Worm (Caenorhabditis elegans) whole organism, L1 larva: ENCODE results near the gene xpf-1.

Experiments used
- elt-2 ChIP-seq: sonication (generic microtip); optimal IDR thresholded peaks from 2 replicates; lab custom pipeline; 2016; ENCODE audit warnings: missing genetic modification characterization, mild to moderate bottlenecking, inconsistent platforms, missing compliant biosample characterization, missing genetic modification reagents
- mef-2 ChIP-seq: fragments of 150-350 bp; optimal IDR thresholded peaks from 2 replicates; lab custom pipeline; 2014; ENCODE audit warnings: missing biosample characterization, missing genetic modification characterization
- nhr-11 ChIP-seq: fragments of 150-350 bp; optimal IDR thresholded peaks from 2 replicates; lab custom pipeline; 2014; ENCODE audit warnings: missing biosample characterization, missing genetic modification characterization
- nhr-84 ChIP-seq: sonication (generic microtip); optimal IDR thresholded peaks from 2 replicates; lab custom pipeline; 2017; ENCODE audit warnings: missing biosample characterization, missing genetic modification characterization
- skn-1 ChIP-seq: fragments of 150-350 bp; optimal IDR thresholded peaks from 2 replicates; lab custom pipeline; 2014; ENCODE audit warnings: missing biosample characterization, missing genetic modification characterization
- unc-62 ChIP-seq: fragments of 150-350 bp; optimal IDR thresholded peaks from 2 replicates; lab custom pipeline; 2014; ENCODE audit warnings: missing biosample characterization, missing genetic modification reagents, missing genetic modification characterization
- unc-86 ChIP-seq: sonication (generic microtip); optimal IDR thresholded peaks from 2 replicates; lab custom pipeline; 2016; ENCODE audit warnings: missing genetic modification characterization, missing compliant biosample characterization
- ztf-11 ChIP-seq, 2 experiments: sonication (generic microtip); optimal IDR thresholded peaks; 2 replicates each; lab custom pipeline; 2016 to 2017; ENCODE audit warnings: missing genetic modification characterization in 2 of 2, missing biosample characterization in 1 of 2, missing compliant biosample characterization in 1 of 2
- ztf-4 ChIP-seq: fragments of 150-350 bp; optimal IDR thresholded peaks from 2 replicates; lab custom pipeline; 2014; ENCODE audit warnings: missing biosample characterization, missing genetic modification characterization

DNA sequence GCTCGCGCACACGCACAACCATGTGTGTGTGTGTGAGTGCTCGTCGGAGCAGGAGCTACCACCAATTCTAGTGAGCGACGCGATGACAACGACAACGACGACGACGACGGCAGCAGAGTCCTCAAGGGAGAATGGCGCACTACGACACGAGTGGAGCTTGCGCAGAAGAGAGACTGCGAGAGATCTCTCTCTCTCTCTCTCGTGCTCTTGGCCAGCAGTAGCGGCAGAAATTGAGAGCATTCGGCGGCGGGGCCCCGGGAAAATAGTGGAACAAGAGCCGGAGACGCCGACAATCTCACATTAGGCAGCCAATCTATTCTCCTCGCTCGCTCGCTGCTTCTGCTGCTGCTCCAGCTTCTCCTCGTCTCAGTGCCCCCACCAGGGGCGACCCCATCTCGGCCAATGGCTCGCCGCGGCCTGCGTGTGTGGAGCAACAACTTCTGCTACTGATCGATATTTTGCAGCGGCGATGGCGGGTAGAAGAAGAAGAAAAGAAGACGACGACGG, 50.9 kb downstream of the xpf-1 start:
- TF ChIP-seq nhr-84 (tag; lab: Kevin White, UChicago): no peak
- peak; percentile 81 for TF ChIP-seq unc-86 (tag; lab: Kevin White, UChicago)
- TF ChIP-seq skn-1 (tag; lab: Kevin White, UChicago): peak; percentile 33
- TF ChIP-seq elt-2 (tag; lab: Kevin White, UChicago): no peak
- TF ChIP-seq nhr-11: no peak
- no peak for TF ChIP-seq unc-62 (GFP tag; lab: Kevin White, UChicago)
- TF ChIP-seq ztf-11 (tag; optimal IDR thresholded peaks at IDR 0.05; lab: Kevin White, UChicago): peak in 1 of 2 experiments; percentile 70
- peak; percentile 31 for TF ChIP-seq ztf-4
- peak; percentile 56 for TF ChIP-seq mef-2
